Worm (Caenorhabditis elegans) whole organism, L4/young adult: Measurements from ENCODE around the gene R05A10.2.

Experiments used
- W03F9.2 ChIP-seq: fragments of 150-350 bp; optimal IDR thresholded peaks from 2 replicates; lab custom pipeline; 2014; ENCODE audit warnings: missing biosample characterization, missing genetic modification characterization
- dao-5 ChIP-seq: sonication (generic microtip); optimal IDR thresholded peaks from 2 replicates; lab custom pipeline; 2016; ENCODE audit warnings: missing genotype, missing genetic modification characterization, moderate library complexity, missing compliant biosample characterization
- him-1 ChIP-seq: sonication (generic microtip); optimal IDR thresholded peaks from 2 replicates; lab custom pipeline; 2016; ENCODE audit warnings: missing genotype, missing genetic modification reagents, missing genetic modification characterization, missing compliant biosample characterization

Gene R05A10.2

ce11 chrIV:14177058-14177457 lies at the start of gene R05A10.2:
TSS of gene R05A10.2 (plus strand) at chrIV:14177271.
- no peak for TF ChIP-seq him-1 (tag; lab: Kevin White, UChicago)
- TF ChIP-seq W03F9.2 = no peak
- TF ChIP-seq dao-5 (tag; lab: Kevin White, UChicago) = no peak

ce11 chrIV:14127805-14128610 lies 49.1 kb upstream of the R05A10.2 start, which contains the start of gene H12I19.115:
TSS of gene H12I19.115 (minus strand) at chrIV:14127855.
- TF ChIP-seq W03F9.2 (no peak), dao-5 (tag; lab: Kevin White, UChicago) (no peak), him-1 (tag; lab: Kevin White, UChicago) (no peak)

ce11 chrIV:14129091-14129490 lies 48.0 kb upstream of the R05A10.2 start, which contains the start of gene srz-42:
TSS of gene srz-42 (plus strand) at chrIV:14129391.
- no peak for TF ChIP-seq W03F9.2
- TF ChIP-seq dao-5 (tag; lab: Kevin White, UChicago) = no peak
- TF ChIP-seq him-1 (tag; lab: Kevin White, UChicago) = no peak

ce11 chrIV:14131770-14132169 lies 45.3 kb upstream of the R05A10.2 start, which contains the start of gene srz-59:
TSS of gene srz-59 (plus strand) at chrIV:14132070.
- TF ChIP-seq dao-5 (tag; lab: Kevin White, UChicago) (no peak), W03F9.2 (no peak)

- TF ChIP-seq W03F9.2 = no peak
- TF ChIP-seq him-1 (tag; lab: Kevin White, UChicago) = no peak
- TF ChIP-seq dao-5 (tag; lab: Kevin White, UChicago) = no peak
These were observed 43.7 kb upstream of the R05A10.2 start for ce11 chrIV:14133400-14133799.

ce11 chrIV:14137063-14137462 lies 40.0 kb upstream of the R05A10.2 start, which contains the start of gene srz-31:
TSS of gene srz-31 (plus strand) at chrIV:14137363.
- TF ChIP-seq W03F9.2 (no peak), him-1 (tag; lab: Kevin White, UChicago) (no peak), dao-5 (tag; lab: Kevin White, UChicago) (no peak)

ce11 chrIV:14143042-14143441 lies 34.0 kb upstream of the R05A10.2 start:
- TF ChIP-seq dao-5 (tag; lab: Kevin White, UChicago) (no peak), W03F9.2 (no peak), him-1 (tag; lab: Kevin White, UChicago) (no peak)

ce11 chrIV:14145594-14145993 lies 31.5 kb upstream of the R05A10.2 start, which contains the start of gene oac-37:
TSS of gene oac-37 (plus strand) at chrIV:14145894.
- TF ChIP-seq him-1 (tag; lab: Kevin White, UChicago) (no peak), W03F9.2 (no peak), dao-5 (tag; lab: Kevin White, UChicago) (no peak)

ce11 chrIV:14153261-14153660 lies 23.8 kb upstream of the R05A10.2 start, which contains the start of gene oac-38:
TSS of gene oac-38 (minus strand) at chrIV:14153361.
- TF ChIP-seq W03F9.2 (no peak), dao-5 (tag; lab: Kevin White, UChicago) (no peak), him-1 (tag; lab: Kevin White, UChicago) (no peak)

ce11 chrIV:14158086-14158485 lies 19.0 kb upstream of the R05A10.2 start, which contains the start of gene R05A10.8:
TSS of gene R05A10.8 (minus strand) at chrIV:14158186.
- TF ChIP-seq W03F9.2 (no peak), him-1 (tag; lab: Kevin White, UChicago) (no peak), dao-5 (tag; lab: Kevin White, UChicago) (no peak)

ce11 chrIV:14162772-14163171 lies 14.3 kb upstream of the R05A10.2 start, which contains the start of gene R05A10.7:
TSS of gene R05A10.7 (minus strand) at chrIV:14162872.
- TF ChIP-seq him-1 (tag; lab: Kevin White, UChicago) (no peak), W03F9.2 (no peak), dao-5 (tag; lab: Kevin White, UChicago) (no peak)

- no peak for TF ChIP-seq W03F9.2
- no peak for TF ChIP-seq dao-5 (tag; lab: Kevin White, UChicago)
- TF ChIP-seq him-1 (tag; lab: Kevin White, UChicago) = no peak
These were observed 13.0 kb upstream of the R05A10.2 start for ce11 chrIV:14164109-14164508.

- no peak for TF ChIP-seq W03F9.2
- no peak for TF ChIP-seq dao-5 (tag; lab: Kevin White, UChicago)
- TF ChIP-seq him-1 (tag; lab: Kevin White, UChicago) = no peak
These were observed 11.6 kb upstream of the R05A10.2 start, which contains the start of gene R05A10.6 for ce11 chrIV:14165476-14165875. TSS of gene R05A10.6 (plus strand) at chrIV:14165776.

ce11 chrIV:14172181-14172580 lies 4.9 kb upstream of the R05A10.2 start, which contains the start of gene R05A10.4:
TSS of gene R05A10.4 (plus strand) at chrIV:14172481.
- TF ChIP-seq W03F9.2 (no peak), him-1 (tag; lab: Kevin White, UChicago) (no peak), dao-5 (tag; lab: Kevin White, UChicago) (no peak)
